Fruit fly (Drosophila melanogaster) whole organism, embryonic: ENCODE results near the gene glob3.
A peak's percentile ranks its signal among the peaks of the same experiment; 100 is the strongest.

Experiments
- Antp ChIP-seq: fragments of 200-800 bp; sonication (Bioruptor generic); optimal IDR thresholded peaks from 3 replicates; lab custom pipeline; 2016; ENCODE audit warnings: missing biosample characterization, missing genetic modification characterization
- B-H1 ChIP-seq: fragments of 200-800 bp; sonication (Bioruptor generic); IDR thresholded peaks from 3 replicates; pipeline ENCODE4 v1.3.6; 2022; ENCODE audit warnings: missing biosample characterization, missing genetic modification characterization
- CG11456 ChIP-seq: fragments of 200-800 bp; sonication (Bioruptor generic); IDR thresholded peaks from 3 replicates; pipeline ENCODE4 v1.3.6; 2022; ENCODE audit warnings: missing biosample characterization, missing genetic modification characterization
- CG11560 ChIP-seq: fragments of 200-800 bp; sonication (Bioruptor generic); IDR thresholded peaks from 3 replicates; pipeline ENCODE4 v1.3.6; 2022; ENCODE audit warnings: missing biosample characterization, missing genetic modification characterization
- CG12942 ChIP-seq: fragments of 200-800 bp; sonication (Bioruptor generic); optimal IDR thresholded peaks from 3 replicates; lab custom pipeline; 2016; ENCODE audit warnings: missing biosample characterization, missing genetic modification characterization
- CG13287 ChIP-seq: fragments of 200-800 bp; sonication (Bioruptor generic); IDR thresholded peaks from 2 replicates; pipeline ENCODE4 v1.3.6; 2022; ENCODE audit warnings: missing biosample characterization, missing genetic modification characterization; ENCODE audit not compliant: partially characterized antibody
- CG15696 ChIP-seq: fragments of 200-800 bp; sonication (Bioruptor generic); optimal IDR thresholded peaks from 2 replicates; lab custom pipeline; 2019; ENCODE audit warnings: missing biosample characterization, mild to moderate bottlenecking, missing genetic modification characterization, moderate library complexity
- CG17568 ChIP-seq: fragments of 200-800 bp; sonication (Bioruptor generic); optimal IDR thresholded peaks from 2 replicates; lab custom pipeline; 2018; ENCODE audit warnings: missing biosample characterization, mild to moderate bottlenecking, missing genetic modification characterization, moderate library complexity
- CG1832 ChIP-seq: fragments of 200-800 bp; sonication (Bioruptor generic); optimal IDR thresholded peaks from 2 replicates; lab custom pipeline; 2017; ENCODE audit warnings: missing biosample characterization, mild to moderate bottlenecking, missing genetic modification characterization, inconsistent platforms
- CG2712 ChIP-seq: fragments of 200-800 bp; optimal IDR thresholded peaks from 3 replicates; lab custom pipeline; 2019; ENCODE audit warnings: missing biosample characterization, mild to moderate bottlenecking, missing genetic modification characterization, moderate library complexity
- CG32767 ChIP-seq: fragments of 200-800 bp; sonication (Bioruptor generic); IDR thresholded peaks from 2 replicates; pipeline ENCODE4 v1.3.6; 2022; ENCODE audit warnings: missing biosample characterization, missing genetic modification characterization
- CG4282 ChIP-seq: fragments of 200-800 bp; sonication (Bioruptor generic); optimal IDR thresholded peaks from 2 replicates; lab custom pipeline; 2016; ENCODE audit warnings: missing biosample characterization, missing genetic modification characterization
- CG4424 ChIP-seq: fragments of 200-800 bp; sonication (Bioruptor generic); optimal IDR thresholded peaks from 3 replicates; lab custom pipeline; 2016; ENCODE audit warnings: missing biosample characterization, missing genetic modification characterization
- CG5180 ChIP-seq: fragments of 200-800 bp; sonication (Bioruptor generic); optimal IDR thresholded peaks from 3 replicates; lab custom pipeline; 2017; ENCODE audit warnings: missing biosample characterization, missing genetic modification characterization, mild to moderate bottlenecking, moderate library complexity, missing genetic modification reagents
- CG6791 ChIP-seq: fragments of 200-800 bp; sonication (Bioruptor generic); IDR thresholded peaks from 3 replicates; pipeline ENCODE4 v1.3.6; 2022; ENCODE audit warnings: missing biosample characterization, missing genetic modification characterization; ENCODE audit not compliant: partially characterized antibody
- CG8478 ChIP-seq: fragments of >200 bp; optimal IDR thresholded peaks from 2 replicates; lab custom pipeline; 2018
- CG9876 ChIP-seq: fragments of 200-800 bp; sonication (Bioruptor generic); optimal IDR thresholded peaks from 2 replicates; lab custom pipeline; 2016; ENCODE audit warnings: missing biosample characterization, missing genetic modification characterization
- CoRest ChIP-seq: fragments of 200-800 bp; sonication (Bioruptor generic); optimal IDR thresholded peaks from 3 replicates; lab custom pipeline; 2018; ENCODE audit warnings: missing biosample characterization, mild to moderate bottlenecking, missing genetic modification characterization, moderate library complexity
- CrebB ChIP-seq: fragments of 200-800 bp; sonication (Bioruptor generic); optimal IDR thresholded peaks from 3 replicates; lab custom pipeline; 2018; ENCODE audit warnings: missing biosample characterization, mild to moderate bottlenecking, missing genetic modification characterization
- D19B ChIP-seq: fragments of 200-800 bp; sonication (Bioruptor generic); optimal IDR thresholded peaks from 2 replicates; lab custom pipeline; 2017; ENCODE audit warnings: missing biosample characterization, mild to moderate bottlenecking, missing genetic modification characterization
- Dip2 ChIP-seq: fragments of 200-800 bp; sonication (Bioruptor generic); IDR thresholded peaks from 2 replicates; pipeline ENCODE4 v1.3.6; 2022; ENCODE audit warnings: missing biosample characterization, missing genetic modification characterization
- Drgx ChIP-seq: fragments of 200-800 bp; sonication (Bioruptor generic); IDR thresholded peaks from 2 replicates; pipeline ENCODE4 v1.3.6; 2022; ENCODE audit warnings: missing biosample characterization, missing genetic modification characterization
- H2.0 ChIP-seq: fragments of 200-800 bp; sonication (Bioruptor generic); IDR thresholded peaks from 2 replicates; pipeline ENCODE4 v1.3.6; 2022; ENCODE audit warnings: missing biosample characterization, missing genetic modification characterization
- HmgZ ChIP-seq: fragments of 200-800 bp; sonication (Bioruptor generic); optimal IDR thresholded peaks from 2 replicates; lab custom pipeline; 2018; ENCODE audit warnings: missing biosample characterization, mild to moderate bottlenecking, missing genetic modification characterization
- Hr3 ChIP-seq: fragments of 200-800 bp; sonication (Bioruptor generic); optimal IDR thresholded peaks from 3 replicates; lab custom pipeline; 2016; ENCODE audit warnings: missing biosample characterization, missing genetic modification characterization
- Mes4 ChIP-seq: fragments of 200-800 bp; sonication (Bioruptor generic); optimal IDR thresholded peaks from 2 replicates; lab custom pipeline; 2016; ENCODE audit warnings: missing biosample characterization, missing genetic modification characterization
- Oli ChIP-seq: fragments of 200-800 bp; sonication (Bioruptor generic); optimal IDR thresholded peaks from 2 replicates; lab custom pipeline; 2018; ENCODE audit warnings: missing biosample characterization, mild to moderate bottlenecking, missing genetic modification characterization, moderate library complexity
- TFAM ChIP-seq: fragments of 200-800 bp; sonication (Bioruptor generic); optimal IDR thresholded peaks from 2 replicates; lab custom pipeline; 2017; ENCODE audit warnings: missing biosample characterization, missing genetic modification characterization, inconsistent platforms
- Taf1 ChIP-seq: fragments of 200-800 bp; sonication (Bioruptor generic); IDR thresholded peaks from 2 replicates; pipeline ENCODE4 v1.3.6; 2022; ENCODE audit warnings: missing biosample characterization, missing genetic modification characterization
- Vsx1 ChIP-seq: fragments of 200-800 bp; sonication (Bioruptor generic); optimal IDR thresholded peaks from 2 replicates; lab custom pipeline; 2017; ENCODE audit warnings: missing biosample characterization, mild to moderate bottlenecking, missing genetic modification characterization, missing genetic modification reagents
- ase ChIP-seq: fragments of 200-800 bp; sonication (Bioruptor generic); IDR thresholded peaks from 3 replicates; pipeline ENCODE4 v1.3.6; 2022; ENCODE audit warnings: missing biosample characterization, missing genetic modification characterization
- ash1 ChIP-seq: fragments of 200-800 bp; sonication (Bioruptor generic); optimal IDR thresholded peaks from 2 replicates; lab custom pipeline; 2018; ENCODE audit warnings: missing biosample characterization, mild to moderate bottlenecking, missing genetic modification characterization
- bab2 ChIP-seq: fragments of 200-800 bp; sonication (Bioruptor generic); optimal IDR thresholded peaks from 2 replicates; lab custom pipeline; 2016; ENCODE audit warnings: missing biosample characterization, missing genetic modification characterization
- bigmax ChIP-seq: fragments of 200-800 bp; sonication (Bioruptor generic); optimal IDR thresholded peaks from 2 replicates; lab custom pipeline; 2018; ENCODE audit warnings: missing biosample characterization, mild to moderate bottlenecking, missing genetic modification characterization
- caup ChIP-seq: fragments of 200-800 bp; sonication (Bioruptor generic); optimal IDR thresholded peaks from 3 replicates; lab custom pipeline; 2017; ENCODE audit warnings: missing biosample characterization, mild to moderate bottlenecking, missing genetic modification characterization, moderate library complexity; ENCODE audit not compliant: severe bottlenecking
- croc ChIP-seq: fragments of 200-800 bp; sonication (Bioruptor generic); conservative IDR thresholded peaks from 3 replicates; pipeline ENCODE4 v1.3.6; 2022; ENCODE audit warnings: missing biosample characterization, missing genetic modification characterization
- dati ChIP-seq: fragments of 200-800 bp; sonication (Bioruptor generic); IDR thresholded peaks from 2 replicates; pipeline ENCODE4 v1.3.6; 2022; ENCODE audit warnings: missing biosample characterization, missing genetic modification characterization
- gem ChIP-seq: fragments of 200-800 bp; sonication (Bioruptor generic); optimal IDR thresholded peaks from 2 replicates; lab custom pipeline; 2019; ENCODE audit warnings: missing biosample characterization, mild to moderate bottlenecking, missing genetic modification characterization, moderate library complexity
- gsb ChIP-seq: fragments of 200-800 bp; sonication (Bioruptor generic); IDR thresholded peaks from 2 replicates; pipeline ENCODE4 v1.3.6; 2022; ENCODE audit warnings: missing biosample characterization, missing genetic modification characterization
- knrl ChIP-seq: fragments of 200-800 bp; sonication (Bioruptor generic); IDR thresholded peaks from 3 replicates; pipeline ENCODE4 v1.3.6; 2022; ENCODE audit warnings: missing biosample characterization, missing genetic modification characterization; ENCODE audit not compliant: partially characterized antibody
- lola ChIP-seq, 3 experiments: fragments of >200 bp in 2 of 3; fragments of 200-800 bp in 1 of 3; sonication (Bioruptor generic) in 1 of 3; optimal IDR thresholded peaks; 2 replicates each; lab custom pipeline; 2017 to 2019; ENCODE audit warnings: missing biosample characterization in 3 of 3, missing genetic modification characterization in 3 of 3, mild to moderate bottlenecking in 1 of 3, moderate library complexity in 1 of 3
- oc ChIP-seq: fragments of 200-800 bp; sonication (Bioruptor generic); optimal IDR thresholded peaks from 2 replicates; lab custom pipeline; 2018; ENCODE audit warnings: missing biosample characterization, mild to moderate bottlenecking, missing genetic modification characterization, moderate library complexity
- onecut ChIP-seq: fragments of 200-800 bp; sonication (Bioruptor generic); IDR thresholded peaks from 2 replicates; pipeline ENCODE4 v1.3.6; 2022; ENCODE audit warnings: missing biosample characterization, missing genetic modification characterization
- rib ChIP-seq: fragments of 200-800 bp; sonication (Bioruptor generic); IDR thresholded peaks from 2 replicates; pipeline ENCODE4 v1.3.6; 2022; ENCODE audit warnings: missing biosample characterization, missing genetic modification characterization
- sd ChIP-seq: fragments of 200-800 bp; sonication (Bioruptor generic); optimal IDR thresholded peaks from 3 replicates; lab custom pipeline; 2018; ENCODE audit warnings: missing biosample characterization, mild to moderate bottlenecking, missing genetic modification characterization, moderate library complexity
- stwl ChIP-seq: fragments of 200-800 bp; sonication (Bioruptor generic); optimal IDR thresholded peaks from 3 replicates; lab custom pipeline; 2018; ENCODE audit warnings: missing biosample characterization, mild to moderate bottlenecking, missing genetic modification characterization, moderate library complexity
- usp ChIP-seq: fragments of >200 bp; optimal IDR thresholded peaks from 2 replicates; lab custom pipeline; 2017; ENCODE audit warnings: missing biosample characterization, missing genetic modification characterization
- vvl ChIP-seq: fragments of 200-800 bp; sonication (Bioruptor generic); IDR thresholded peaks from 2 replicates; pipeline ENCODE4 v1.3.6; 2022; ENCODE audit warnings: missing biosample characterization, missing genetic modification characterization
- yki ChIP-seq: fragments of >200 bp; optimal IDR thresholded peaks from 3 replicates; lab custom pipeline; 2018
- zfh1 ChIP-seq: fragments of 200-800 bp; sonication (Bioruptor generic); IDR thresholded peaks from 3 replicates; pipeline ENCODE4 v1.3.6; 2022; ENCODE audit warnings: missing biosample characterization, missing genetic modification characterization
- zfh2 ChIP-seq: fragments of 200-800 bp; sonication (Bioruptor generic); optimal IDR thresholded peaks from 2 replicates; lab custom pipeline; 2016; ENCODE audit warnings: missing biosample characterization, missing genetic modification characterization

The glob3 gene

dm6 chr3R:5824456-5824855 lies 5.4 kb upstream of the glob3 start, which contains the start of the genes Sec20 and dgrn (continued):
- no peak for TF ChIP-seq B-H1 (GFP tag; lab: Robert Waterston, UW)
- no peak for TF ChIP-seq CG8478 (lab: Kevin White, UChicago)
- TF ChIP-seq D19B (GFP tag; lab: Kevin White, UChicago), result peak; percentile 38
- peak; percentile 75 for TF ChIP-seq sd (tag; lab: Kevin White, UChicago)
- no peak for TF ChIP-seq ash1 (GFP tag; lab: Kevin White, UChicago)
- no peak for TF ChIP-seq TFAM (GFP tag; lab: Kevin White, UChicago)
- peak; percentile 62 for TF ChIP-seq HmgZ (tag; lab: Kevin White, UChicago)
- TF ChIP-seq gsb, result no peak
- peak; percentile 97 for TF ChIP-seq knrl
- TF ChIP-seq CG5180 (GFP tag; lab: Kevin White, UChicago), result no peak
- peak; percentile 6 for TF ChIP-seq CrebB (tag; lab: Kevin White, UChicago)
- no peak; the same call in none of the 2 replicates for TF ChIP-seq vvl (GFP tag; lab: Robert Waterston, UW)
- TF ChIP-seq CoRest, result peak; percentile 82
- TF ChIP-seq croc (GFP tag; lab: Robert Waterston, UW), result no peak
- peak; percentile 66 for TF ChIP-seq zfh1
- peak; percentile 25 for TF ChIP-seq Mes4 (GFP tag; lab: Kevin White, UChicago)
- peak; percentile 70; the same call in 2 of the 3 replicates for TF ChIP-seq CG11456 (GFP tag; lab: Robert Waterston, UW)
- TF ChIP-seq CG11560, result no peak
- peak; percentile 82 for TF ChIP-seq gem (tag; lab: Kevin White, UChicago)
- TF ChIP-seq usp (GFP tag; lab: Kevin White, UChicago), result no peak
- no peak for TF ChIP-seq Antp (GFP tag; lab: Kevin White, UChicago)
- no peak for TF ChIP-seq Dip2 (GFP tag; lab: Robert Waterston, UW)
- peak; percentile 38 for TF ChIP-seq CG17568 (GFP tag; lab: Kevin White, UChicago)
- peak; percentile 26 for TF ChIP-seq oc (tag; lab: Kevin White, UChicago)
- TF ChIP-seq Taf1 (GFP tag; lab: Robert Waterston, UW), result 0 out of 2 replicates have a peak, but pooled peaks have one; percentile 28
- peak; percentile 92 for TF ChIP-seq CG6791
- peak; percentile 26 for TF ChIP-seq Oli (tag; lab: Kevin White, UChicago)
- peak; percentile 21 for TF ChIP-seq bab2 (GFP tag; lab: Kevin White, UChicago)
- no peak; the same call in 2 of the 3 replicates for TF ChIP-seq ase (GFP tag; lab: Robert Waterston, UW)
- TF ChIP-seq lola (GFP tag; optimal IDR thresholded peaks at IDR 0.05; lab: Kevin White, UChicago), result peak in 1 of 3 experiments; percentile 69
- TF ChIP-seq CG2712 (tag; lab: Kevin White, UChicago), result peak; percentile 88
- peak; percentile 80 for TF ChIP-seq CG15696 (tag; lab: Kevin White, UChicago)
- TF ChIP-seq Hr3, result peak; percentile 73
- peak; percentile 90 for TF ChIP-seq stwl (tag; lab: Kevin White, UChicago)
- no peak for TF ChIP-seq Drgx (GFP tag; lab: Robert Waterston, UW)
- no peak for TF ChIP-seq CG9876
- TF ChIP-seq Vsx1 (GFP tag; lab: Kevin White, UChicago), result no peak
- TF ChIP-seq H2.0 (GFP tag; lab: Robert Waterston, UW), result peak; percentile 41; the same call in 1 of the 2 replicates
- no peak for TF ChIP-seq yki (lab: Kevin White, UChicago)
- TF ChIP-seq onecut, result peak; percentile 41
- TF ChIP-seq caup (GFP tag; lab: Kevin White, UChicago), result peak; percentile 54
- TF ChIP-seq CG1832, result no peak
- TF ChIP-seq CG12942 (GFP tag; lab: Kevin White, UChicago), result peak; percentile 59
- no peak for TF ChIP-seq CG4282 (GFP tag; lab: Kevin White, UChicago)
- peak; percentile 74 for TF ChIP-seq CG4424 (GFP tag; lab: Kevin White, UChicago)
- TF ChIP-seq CG32767 (GFP tag; lab: Robert Waterston, UW), result peak; percentile 55; the same call in 1 of the 2 replicates
- TF ChIP-seq bigmax, result no peak
- peak; percentile 55 for TF ChIP-seq zfh2 (GFP tag; lab: Kevin White, UChicago)
- TF ChIP-seq dati (GFP tag; lab: Robert Waterston, UW), result no peak
- TF ChIP-seq rib, result no peak
- peak; percentile 95 for TF ChIP-seq CG13287 (GFP tag; lab: Robert Waterston, UW)
